Fruit fly (Drosophila melanogaster): ENCODE measurements around the gene pira.

The pira gene

DNA sequence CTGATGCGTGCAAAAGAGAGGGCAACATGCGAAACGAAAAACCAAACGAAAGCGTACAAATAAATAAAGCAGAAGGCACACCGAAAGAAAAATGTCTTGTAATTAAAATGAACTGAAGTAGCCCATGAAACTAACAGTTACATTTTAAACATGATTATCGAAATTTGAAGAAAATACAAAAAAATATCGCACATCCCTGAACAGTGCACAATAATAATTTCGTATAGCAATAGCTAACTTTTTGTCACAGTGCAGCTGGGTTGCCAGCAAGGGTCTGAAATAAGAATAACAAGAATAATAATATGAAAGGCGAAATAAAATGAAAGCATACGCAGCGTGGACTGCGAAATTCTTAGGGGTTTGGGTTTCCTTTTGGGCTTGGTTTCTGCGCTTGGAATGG, 11.2 kb downstream of the pira start (continued):
- TF ChIP-seq Sox102F (GFP tag; optimal IDR thresholded peaks at IDR 0.05) (peak; percentile 99), ranshi (GFP tag; IDR thresholded peaks at IDR 0.05) (peak; percentile 99), row (GFP tag; IDR thresholded peaks at IDR 0.05) (peak; percentile 99), sens (GFP tag) (peak; percentile 100), CG12391 (tag; optimal IDR thresholded peaks at IDR 0.05) (peak; percentile 99), Myb (GFP tag; optimal IDR thresholded peaks at IDR 0.05) (peak; percentile 96), pan (optimal IDR thresholded peaks at IDR 0.05) (no peak), pan (GFP tag; optimal IDR thresholded peaks at IDR 0.05 in 1 of 2, IDR thresholded peaks at IDR 0.05 in 1 of 2) (peak in 1 of 2 experiments; percentile 99), CG7745 (tag; optimal IDR thresholded peaks at IDR 0.05) (peak; percentile 87), CG13624 (GFP tag; optimal IDR thresholded peaks at IDR 0.05) (peak; percentile 99), insv (GFP tag; optimal IDR thresholded peaks at IDR 0.05) (peak; percentile 69 to 73), CG14050 (GFP tag; IDR thresholded peaks at IDR 0.05) (peak; percentile 98), ham (GFP tag; IDR thresholded peaks at IDR 0.05) (peak; percentile 97), Rx (GFP tag; IDR thresholded peaks at IDR 0.05) (peak; percentile 99), Mrtf (GFP tag; IDR thresholded peaks at IDR 0.05) (peak; percentile 99), CG15269 (tag; optimal IDR thresholded peaks at IDR 0.05) (peak; percentile 99), CG8765 (GFP tag; IDR thresholded peaks at IDR 0.05) (peak; percentile 99), CG30431 (GFP tag; optimal IDR thresholded peaks at IDR 0.05) (peak; percentile 99), klu (GFP tag; IDR thresholded peaks at IDR 0.05) (peak; percentile 99), trh (GFP tag; optimal IDR thresholded peaks at IDR 0.05) (peak; percentile 99), knrl (GFP tag; IDR thresholded peaks at IDR 0.05; ENCODE audit: partially characterized antibody) (no peak), CG10209 (GFP tag; optimal IDR thresholded peaks at IDR 0.05) (peak; percentile 99), Camta (GFP tag; optimal IDR thresholded peaks at IDR 0.05) (peak; percentile 99), CG5180 (GFP tag; optimal IDR thresholded peaks at IDR 0.05) (peak; percentile 89), HmgZ (tag; optimal IDR thresholded peaks at IDR 0.05) (peak; percentile 99), CG5953 (GFP tag; IDR thresholded peaks at IDR 0.05) (peak; percentile 97), CG8944 (GFP tag; optimal IDR thresholded peaks at IDR 0.05) (peak; percentile 99), dan (GFP tag; IDR thresholded peaks at IDR 0.05) (peak; percentile 98), wek (GFP tag; optimal IDR thresholded peaks at IDR 0.05) (peak; percentile 92), Jarid2 (GFP tag; optimal IDR thresholded peaks at IDR 0.05) (peak; percentile 92), tin (GFP tag; optimal IDR thresholded peaks at IDR 0.05) (peak; percentile 99), ATbp (GFP tag; optimal IDR thresholded peaks at IDR 0.05) (peak; percentile 98), YL-1 (GFP tag; optimal IDR thresholded peaks at IDR 0.05) (peak; percentile 95), Bteb2 (GFP tag; optimal IDR thresholded peaks at IDR 0.05) (peak; percentile 99), CG15073 (GFP tag; optimal IDR thresholded peaks at IDR 0.05) (peak; percentile 92), CG14965 (GFP tag; optimal IDR thresholded peaks at IDR 0.05; ENCODE audit: borderline replicate concordance) (peak; percentile 94), Taf1 (GFP tag; IDR thresholded peaks at IDR 0.05) (peak; percentile 99), Dip2 (GFP tag; IDR thresholded peaks at IDR 0.05) (peak; percentile 72), wor (GFP tag; IDR thresholded peaks at IDR 0.05) (peak; percentile 97), CG2712 (tag; optimal IDR thresholded peaks at IDR 0.05) (peak; percentile 99), CG2875 (GFP tag; optimal IDR thresholded peaks at IDR 0.05) (peak; percentile 98), Vsx1 (GFP tag; optimal IDR thresholded peaks at IDR 0.05) (peak; percentile 96), Fer3 (tag; optimal IDR thresholded peaks at IDR 0.05) (peak; percentile 99), rib (GFP tag; IDR thresholded peaks at IDR 0.05) (peak; percentile 99), CG18619 (GFP tag; optimal IDR thresholded peaks at IDR 0.05) (peak; percentile 99), CG9932 (GFP tag; IDR thresholded peaks at IDR 0.05) (peak; percentile 100), CG16863 (GFP tag; optimal IDR thresholded peaks at IDR 0.05) (peak; percentile 99), tio (GFP tag; optimal IDR thresholded peaks at IDR 0.05) (peak; percentile 99), CG7963 (GFP tag; IDR thresholded peaks at IDR 0.05; ENCODE audit: partially characterized antibody) (no peak), gce (GFP tag; IDR thresholded peaks at IDR 0.05) (peak; percentile 98), CG12104 (GFP tag; optimal IDR thresholded peaks at IDR 0.05) (peak; percentile 99), pnt (GFP tag; optimal IDR thresholded peaks at IDR 0.05) (peak; percentile 99)

Measured in whole organism, embryonic.